Worm (Caenorhabditis elegans): ENCODE results near the gene F01D5.6.

The F01D5.6 gene

ce11 chrII:13981097-13981496, 25.2 kb upstream of the F01D5.6 start, which contains the start of gene Y39G8B.9:
Y39G8B.9 (plus strand) TSS chrII:13981365.
- no peak for TF ChIP-seq nhr-67 (tag; optimal IDR thresholded peaks at IDR 0.05)
- TF ChIP-seq sea-2 (GFP tag; optimal IDR thresholded peaks at IDR 0.05): no peak
- TF ChIP-seq lin-39 (tag; optimal IDR thresholded peaks at IDR 0.05): no peak
- peak; percentile 5 for TF ChIP-seq pqm-1 (tag; optimal IDR thresholded peaks at IDR 0.05)
- TF ChIP-seq pha-4 (tag; optimal IDR thresholded peaks at IDR 0.05): peak; percentile 0
- no peak for TF ChIP-seq mdl-1 (tag; optimal IDR thresholded peaks at IDR 0.05)
- TF ChIP-seq lin-15B (tag; optimal IDR thresholded peaks at IDR 0.05): no peak
- TF ChIP-seq ZK546.5 (tag; optimal IDR thresholded peaks at IDR 0.05): no peak
- peak; percentile 61 for TF ChIP-seq elt-2 (tag; optimal IDR thresholded peaks at IDR 0.05)

DNA sequence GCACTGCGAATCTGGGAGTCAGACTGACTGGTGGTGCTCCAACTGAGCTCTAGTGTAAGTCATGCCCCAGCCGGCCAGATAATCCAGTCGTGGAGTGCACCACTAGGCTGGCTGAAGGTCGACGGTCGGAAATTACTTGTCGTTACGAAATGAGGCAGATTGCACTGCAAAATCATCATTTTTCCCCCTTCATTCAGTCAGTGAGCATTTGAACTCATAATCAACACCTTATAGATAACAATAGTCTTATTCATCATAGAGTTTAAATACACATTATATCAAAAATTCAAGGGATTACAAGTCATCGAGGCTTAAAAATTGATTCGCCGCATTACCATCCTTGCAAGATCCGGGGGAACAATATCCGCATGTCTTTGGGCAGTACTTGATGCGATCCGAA, 24.5 kb upstream of the F01D5.6 start:
- peak; percentile 34 for TF ChIP-seq elt-2 (tag; optimal IDR thresholded peaks at IDR 0.05)
- peak; percentile 53 for TF ChIP-seq pqm-1 (tag; optimal IDR thresholded peaks at IDR 0.05)
- TF ChIP-seq skn-1 (tag; optimal IDR thresholded peaks at IDR 0.05): peak; percentile 30
- TF ChIP-seq ceh-9 (tag; optimal IDR thresholded peaks at IDR 0.05): no peak

DNA sequence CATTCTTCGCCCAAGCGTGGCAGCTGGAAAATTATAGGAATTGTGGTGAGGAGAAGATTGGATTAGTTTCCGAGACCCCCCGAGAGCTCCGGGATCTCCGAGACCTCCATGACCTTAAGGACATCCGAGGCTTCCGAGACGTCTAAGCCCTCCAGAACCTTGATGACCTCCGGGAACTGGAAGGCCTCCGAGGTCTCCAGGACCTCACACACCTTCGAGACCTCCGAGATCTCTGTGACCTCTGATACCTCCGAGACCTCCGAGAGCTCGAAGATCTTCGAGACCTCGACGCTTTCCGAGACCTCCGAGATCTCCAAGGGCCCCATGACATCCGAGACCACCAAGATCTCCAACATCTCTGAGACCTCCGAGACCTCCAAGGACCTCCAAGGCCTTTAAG, 24.1 kb upstream of the F01D5.6 start:
- TF ChIP-seq ZK546.5 (tag; optimal IDR thresholded peaks at IDR 0.05) (no peak), nhr-77 (tag; optimal IDR thresholded peaks at IDR 0.05) (no peak), fkh-10 (GFP tag; optimal IDR thresholded peaks at IDR 0.05) (no peak), tbx-2 (tag; optimal IDR thresholded peaks at IDR 0.05) (no peak)

- TF ChIP-seq pha-4 (tag; optimal IDR thresholded peaks at IDR 0.05) (no peak), pqm-1 (tag; optimal IDR thresholded peaks at IDR 0.05) (peak; percentile 78), nhr-237 (tag; optimal IDR thresholded peaks at IDR 0.05) (no peak), nhr-12 (tag; optimal IDR thresholded peaks at IDR 0.05) (no peak), egl-27 (tag; optimal IDR thresholded peaks at IDR 0.05) (no peak), lsy-12 (tag; optimal IDR thresholded peaks at IDR 0.05) (no peak), zag-1 (tag; optimal IDR thresholded peaks at IDR 0.05) (no peak), eor-1 (tag; optimal IDR thresholded peaks at IDR 0.05) (no peak), elt-2 (tag; optimal IDR thresholded peaks at IDR 0.05) (peak; percentile 86), nhr-43 (tag; optimal IDR thresholded peaks at IDR 0.05; ENCODE audit: poor library complexity, severe bottlenecking) (no peak), fkh-10 (GFP tag; optimal IDR thresholded peaks at IDR 0.05) (no peak)
These were observed 23.4 kb upstream of the F01D5.6 start, which contains the start of the genes Y39G8B.13 and Y39G8B.10 for ce11 chrII:13982923-13983322. Y39G8B.13 (minus strand) TSS chrII:13983047. Y39G8B.10 (minus strand) TSS chrII:13983115.

ce11 chrII:13984551-13984950, 21.8 kb upstream of the F01D5.6 start, which contains the start of gene sre-47:
sre-47 (minus strand) TSS chrII:13984651.
- TF ChIP-seq nhr-43 (tag; optimal IDR thresholded peaks at IDR 0.05; ENCODE audit: poor library complexity, severe bottlenecking) (no peak), fkh-2 (tag; optimal IDR thresholded peaks at IDR 0.05) (no peak), R02D3.7 (tag; optimal IDR thresholded peaks at IDR 0.05) (no peak), ZK546.5 (tag; optimal IDR thresholded peaks at IDR 0.05) (no peak), nhr-237 (tag; optimal IDR thresholded peaks at IDR 0.05) (no peak), jun-1 (tag; optimal IDR thresholded peaks at IDR 0.05) (no peak)

- TF ChIP-seq nhr-12 (tag; optimal IDR thresholded peaks at IDR 0.05): no peak
- no peak for TF ChIP-seq ceh-9 (tag; optimal IDR thresholded peaks at IDR 0.05)
- TF ChIP-seq pha-4 (tag; optimal IDR thresholded peaks at IDR 0.05): no peak
- TF ChIP-seq lin-39 (tag; optimal IDR thresholded peaks at IDR 0.05): no peak
- no peak for TF ChIP-seq zag-1 (tag; optimal IDR thresholded peaks at IDR 0.05)
- TF ChIP-seq mml-1 (tag; optimal IDR thresholded peaks at IDR 0.05): no peak
- TF ChIP-seq ama-1 (optimal IDR thresholded peaks at IDR 0.05): no peak
- no peak for TF ChIP-seq aly-2 (tag; optimal IDR thresholded peaks at IDR 0.05)
- TF ChIP-seq unc-62 (GFP tag; optimal IDR thresholded peaks at IDR 0.05): no peak
These were observed 14.6 kb upstream of the F01D5.6 start, which contains the start of gene Y39G8B.5 for ce11 chrII:13991741-13992140. Y39G8B.5 (minus strand) TSS chrII:13991841.

DNA sequence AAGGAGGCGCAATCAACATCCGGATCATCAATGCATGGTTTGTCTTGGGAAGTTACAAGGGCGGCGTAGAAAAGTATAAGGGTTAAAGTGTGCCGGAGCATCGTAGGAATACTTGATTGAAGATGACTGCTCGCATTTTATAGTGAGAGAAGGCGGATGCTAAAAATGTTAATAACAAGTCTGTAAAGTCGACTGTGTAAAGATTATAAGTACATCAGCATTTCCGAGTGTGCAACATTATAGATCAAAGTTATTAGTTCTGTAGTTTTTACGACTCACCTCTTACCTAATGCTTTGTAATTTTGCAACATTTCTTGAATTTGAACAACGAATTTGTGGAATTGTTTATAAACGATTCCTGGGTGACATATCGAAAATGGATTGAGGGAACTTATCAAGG, 11.4 kb upstream of the F01D5.6 start, which contains the start of gene Y39G8B.7:
Gene Y39G8B.7 (minus strand): TSS at position 101 of the 400 bp plus-strand sequence.
- TF ChIP-seq eor-1 (tag; optimal IDR thresholded peaks at IDR 0.05): no peak
- TF ChIP-seq nhr-12 (tag; optimal IDR thresholded peaks at IDR 0.05): no peak
- no peak for TF ChIP-seq ceh-82 (tag; optimal IDR thresholded peaks at IDR 0.05)
- TF ChIP-seq egl-5 (tag; optimal IDR thresholded peaks at IDR 0.05): no peak
- TF ChIP-seq nhr-28 (tag; optimal IDR thresholded peaks at IDR 0.05): no peak
- TF ChIP-seq ztf-11 (tag; optimal IDR thresholded peaks at IDR 0.05): no peak
- TF ChIP-seq pha-4 (tag; optimal IDR thresholded peaks at IDR 0.05): no peak
- no peak for TF ChIP-seq nhr-237 (tag; optimal IDR thresholded peaks at IDR 0.05)
- TF ChIP-seq elt-2 (tag; optimal IDR thresholded peaks at IDR 0.05): no peak
- no peak for TF ChIP-seq pqm-1 (tag; optimal IDR thresholded peaks at IDR 0.05)
- no peak for TF ChIP-seq skn-1 (tag; optimal IDR thresholded peaks at IDR 0.05)
